Worm (Caenorhabditis elegans): Measurements from ENCODE around the gene C02H6.3.

ce11 chrV:7403501-7403900 lies 15.8 kb upstream of the C02H6.3 start:
- TF ChIP-seq ama-1 (optimal IDR thresholded peaks at IDR 0.05) (no peak), ceh-13 (GFP tag; optimal IDR thresholded peaks at IDR 0.05) (no peak), scrt-1 (GFP tag; IDR thresholded peaks at IDR 0.05) (no peak), tbx-11 (GFP tag; IDR thresholded peaks at IDR 0.05) (no peak), tbx-37 (GFP tag; conservative IDR thresholded peaks at IDR 0.05) (no peak), hnd-1 (tag; optimal IDR thresholded peaks at IDR 0.05) (no peak), flt-1 (GFP tag; IDR thresholded peaks at IDR 0.05) (no peak), aly-1 (tag; optimal IDR thresholded peaks at IDR 0.05) (no peak)

Data from whole organism, early embryonic.